Worm (Caenorhabditis elegans): ENCODE data around the gene F56D2.2.

F56D2.2 gene

DNA sequence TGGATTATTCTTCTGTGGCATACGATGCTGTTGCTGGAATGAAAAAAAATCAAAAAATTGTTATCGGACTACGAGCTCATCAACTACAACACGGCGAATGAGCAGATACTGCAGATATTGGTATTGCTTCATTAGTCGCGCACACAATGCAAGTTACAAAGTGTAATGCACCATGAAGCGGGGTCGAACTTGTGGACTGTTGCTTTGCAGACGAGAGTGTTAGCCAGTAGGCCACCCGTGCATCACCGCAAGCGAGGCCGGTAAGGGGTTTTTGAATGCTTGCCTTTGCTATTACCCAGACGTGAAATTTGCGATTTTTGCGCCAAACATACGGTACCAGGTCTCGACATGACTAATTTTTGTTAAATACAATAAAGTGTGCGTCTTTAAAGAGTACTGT is 14.9 kb downstream of the F56D2.2 start (continued):
- TF ChIP-seq mes-2 (tag; optimal IDR thresholded peaks at IDR 0.05; ENCODE audit: poor library complexity, severe bottlenecking): peak; percentile 92
- peak; percentile 51 to 92 for TF ChIP-seq daf-16 (GFP tag; optimal IDR thresholded peaks at IDR 0.05)
- peak; percentile 61 for TF ChIP-seq daf-16 (tag; optimal IDR thresholded peaks at IDR 0.05)
- TF ChIP-seq hif-1 (tag; optimal IDR thresholded peaks at IDR 0.05): peak; percentile 23 to 51
- peak; percentile 94 for TF ChIP-seq pha-4 (GFP tag; IDR thresholded peaks at IDR 0.05)
- TF ChIP-seq pha-4 (tag; optimal IDR thresholded peaks at IDR 0.05): no peak
- no peak for TF ChIP-seq lin-39 (tag; optimal IDR thresholded peaks at IDR 0.05)
- TF ChIP-seq spr-3 (GFP tag; optimal IDR thresholded peaks at IDR 0.05): peak; percentile 54
- peak; percentile 82; the same call in 1 of the 2 replicates for TF ChIP-seq D1046.2 (GFP tag; IDR thresholded peaks at IDR 0.05)
- TF ChIP-seq ceh-20 (GFP tag; IDR thresholded peaks at IDR 0.05): peak; percentile 72
- peak in 1 of 2 experiments; percentile 76 for TF ChIP-seq lsy-2 (tag; optimal IDR thresholded peaks at IDR 0.05)
- peak; percentile 73 for TF ChIP-seq lir-3 (tag; optimal IDR thresholded peaks at IDR 0.05)
- no peak for TF ChIP-seq daf-8 (GFP tag; IDR thresholded peaks at IDR 0.05)
- TF ChIP-seq mxl-3 (GFP tag; optimal IDR thresholded peaks at IDR 0.05): peak; percentile 79
- TF ChIP-seq nhr-11 (tag; optimal IDR thresholded peaks at IDR 0.05): peak; percentile 37
- TF ChIP-seq Y5F2A.4 (GFP tag; optimal IDR thresholded peaks at IDR 0.05): peak; percentile 89
- 0 out of 2 replicates have a peak, but pooled peaks have one; percentile 62 for TF ChIP-seq zfp-3 (GFP tag; conservative IDR thresholded peaks at IDR 0.05)
- TF ChIP-seq egl-27 (tag; optimal IDR thresholded peaks at IDR 0.05): no peak
- no peak for TF ChIP-seq cey-2 (tag; optimal IDR thresholded peaks at IDR 0.05; ENCODE audit: borderline replicate concordance, insufficient read depth)
- peak; percentile 83 for TF ChIP-seq nhr-111 (GFP tag; optimal IDR thresholded peaks at IDR 0.05)
- TF ChIP-seq nhr-41 (GFP tag; IDR thresholded peaks at IDR 0.05): peak; percentile 73; the same call in 1 of the 2 replicates
- TF ChIP-seq lim-7 (GFP tag; IDR thresholded peaks at IDR 0.05): peak; percentile 96
- TF ChIP-seq lin-15B (tag; optimal IDR thresholded peaks at IDR 0.05): no peak
- TF ChIP-seq hlh-11 (tag; optimal IDR thresholded peaks at IDR 0.05): peak; percentile 71
- TF ChIP-seq fkh-10 (GFP tag; optimal IDR thresholded peaks at IDR 0.05): no peak
- TF ChIP-seq php-3 (GFP tag; IDR thresholded peaks at IDR 0.05): peak; percentile 64; the same call in 1 of the 2 replicates
- TF ChIP-seq spr-1 (tag; optimal IDR thresholded peaks at IDR 0.05): peak; percentile 37
- no peak for TF ChIP-seq ztf-11 (tag; optimal IDR thresholded peaks at IDR 0.05)
- peak; percentile 87 for TF ChIP-seq F26F4.8 (GFP tag; conservative IDR thresholded peaks at IDR 0.05)
- TF ChIP-seq nhr-102 (tag; optimal IDR thresholded peaks at IDR 0.05): peak; percentile 79
- TF ChIP-seq ama-1 (optimal IDR thresholded peaks at IDR 0.05): no peak
- peak; percentile 87 for TF ChIP-seq vab-7 (GFP tag; IDR thresholded peaks at IDR 0.05)
- peak; percentile 86 for TF ChIP-seq madf-9 (GFP tag; conservative IDR thresholded peaks at IDR 0.05)
- peak; percentile 88 for TF ChIP-seq snpc-1.2 (GFP tag; IDR thresholded peaks at IDR 0.05)
- TF ChIP-seq rbr-2 (tag; optimal IDR thresholded peaks at IDR 0.05): peak; percentile 76
- no peak for TF ChIP-seq unc-39 (tag; optimal IDR thresholded peaks at IDR 0.05)
- peak; percentile 71 for TF ChIP-seq F10B5.3 (tag; optimal IDR thresholded peaks at IDR 0.05)
- no peak for TF ChIP-seq ceh-82 (tag; optimal IDR thresholded peaks at IDR 0.05)
- TF ChIP-seq dve-1 (tag; optimal IDR thresholded peaks at IDR 0.05; ENCODE audit: insufficient read depth): peak; percentile 84
- peak; percentile 86 for TF ChIP-seq lin-13 (GFP tag; optimal IDR thresholded peaks at IDR 0.05)
- TF ChIP-seq mep-1 (tag; optimal IDR thresholded peaks at IDR 0.05): peak; percentile 86
- peak; percentile 91 for TF ChIP-seq duxl-1 (tag; optimal IDR thresholded peaks at IDR 0.05; ENCODE audit: poor library complexity)
- no peak for TF ChIP-seq ZK546.5 (tag; optimal IDR thresholded peaks at IDR 0.05)
- no peak for TF ChIP-seq snpc-4 (tag; optimal IDR thresholded peaks at IDR 0.05)
- peak; percentile 88 for TF ChIP-seq nhr-42 (GFP tag; IDR thresholded peaks at IDR 0.05)
- peak; percentile 93 for TF ChIP-seq F44E2.7 (GFP tag; IDR thresholded peaks at IDR 0.05)
- TF ChIP-seq hmg-1.1 (GFP tag; IDR thresholded peaks at IDR 0.05): peak; percentile 81
- TF ChIP-seq zfp-2 (tag; optimal IDR thresholded peaks at IDR 0.05): peak; percentile 61
- 0 out of 2 replicates have a peak, but pooled peaks have one; percentile 56 for TF ChIP-seq Y75B8A.6 (GFP tag; IDR thresholded peaks at IDR 0.05)
- TF ChIP-seq lin-1 (GFP tag; IDR thresholded peaks at IDR 0.05): peak; percentile 90
- TF ChIP-seq aha-1 (tag): peak; percentile 82

Data from whole organism, L4 larva.